Fruit fly (Drosophila melanogaster) whole organism, embryonic: ENCODE measurements around the gene CG3679.
A peak's percentile ranks its signal among the peaks of the same experiment; 100 is the strongest.

Source experiments
- Adf1 ChIP-seq: fragments of 200-800 bp; sonication (Bioruptor generic); IDR thresholded peaks from 2 replicates; pipeline ENCODE4 v1.3.6; 2022; ENCODE audit warnings: missing biosample characterization, missing genetic modification characterization
- Atf-2 ChIP-seq: fragments of 200-800 bp; sonication (Bioruptor generic); optimal IDR thresholded peaks from 2 replicates; lab custom pipeline; 2016; ENCODE audit warnings: missing biosample characterization, missing genetic modification characterization
- Atf3 ChIP-seq: fragments of 200-800 bp; sonication (Bioruptor generic); optimal IDR thresholded peaks from 3 replicates; lab custom pipeline; 2016; ENCODE audit warnings: missing biosample characterization, missing genetic modification characterization
- Awh ChIP-seq: fragments of 200-800 bp; sonication (Bioruptor generic); IDR thresholded peaks from 2 replicates; pipeline ENCODE4, ENCODE4 v1.3.6; 2022; ENCODE audit warnings: missing biosample characterization, missing genetic modification characterization
- BEAF-32 ChIP-seq: fragments of 200-800 bp; sonication (Bioruptor generic); optimal IDR thresholded peaks from 3 replicates; lab custom pipeline; 2017; ENCODE audit warnings: missing biosample characterization, missing genetic modification characterization, mild to moderate bottlenecking, moderate library complexity, missing genetic modification reagents
- C15 ChIP-seq: fragments of 200-800 bp; sonication (Bioruptor generic); IDR thresholded peaks from 3 replicates; pipeline ENCODE4 v1.3.6; 2022; ENCODE audit warnings: missing biosample characterization, missing genetic modification characterization
- CG10462 ChIP-seq: fragments of 200-800 bp; sonication (Bioruptor generic); optimal IDR thresholded peaks from 2 replicates; lab custom pipeline; 2016; ENCODE audit warnings: missing biosample characterization, missing genetic modification characterization
- CG11398 ChIP-seq: fragments of 200-800 bp; sonication (Bioruptor generic); optimal IDR thresholded peaks from 2 replicates; lab custom pipeline; 2016; ENCODE audit warnings: missing biosample characterization, missing genetic modification characterization
- CG1233 ChIP-seq: fragments of 200-800 bp; sonication (Bioruptor generic); optimal IDR thresholded peaks from 4 replicates; lab custom pipeline; 2018; ENCODE audit warnings: missing biosample characterization, mild to moderate bottlenecking, missing genetic modification characterization
- CG12769 ChIP-seq: fragments of 200-800 bp; sonication (Bioruptor generic); optimal IDR thresholded peaks from 2 replicates; lab custom pipeline; 2019; ENCODE audit warnings: missing biosample characterization, mild to moderate bottlenecking, missing genetic modification characterization, moderate library complexity
- CG13775 ChIP-seq: fragments of 200-800 bp; sonication (Bioruptor generic); optimal IDR thresholded peaks from 3 replicates; lab custom pipeline; 2017; ENCODE audit warnings: missing biosample characterization, mild to moderate bottlenecking, missing genetic modification characterization
- CG14860 ChIP-seq: fragments of 200-800 bp; sonication (Bioruptor generic); IDR thresholded peaks from 3 replicates; pipeline ENCODE4 v1.3.6; 2022; ENCODE audit warnings: missing biosample characterization, missing genetic modification characterization; ENCODE audit not compliant: partially characterized antibody
- CG1529 ChIP-seq: fragments of 200-800 bp; sonication (Bioruptor generic); optimal IDR thresholded peaks from 3 replicates; lab custom pipeline; 2018; ENCODE audit warnings: missing biosample characterization, missing genetic modification characterization
- CG15601 ChIP-seq: fragments of 200-800 bp; sonication (Bioruptor generic); optimal IDR thresholded peaks from 3 replicates; lab custom pipeline; 2019; ENCODE audit warnings: missing biosample characterization, mild to moderate bottlenecking, missing genetic modification characterization, moderate library complexity
- CG18476 ChIP-seq: fragments of 200-800 bp; sonication (Bioruptor generic); optimal IDR thresholded peaks from 2 replicates; lab custom pipeline; 2016; ENCODE audit warnings: missing biosample characterization, mild to moderate bottlenecking, missing genetic modification characterization
- CG2116 ChIP-seq: fragments of 200-800 bp; sonication (Bioruptor generic); optimal IDR thresholded peaks from 3 replicates; lab custom pipeline; 2018; ENCODE audit warnings: missing biosample characterization, mild to moderate bottlenecking, missing genetic modification characterization
- CG2199 ChIP-seq: fragments of 200-800 bp; sonication (Bioruptor generic); IDR thresholded peaks from 3 replicates; pipeline ENCODE4 v1.3.6; 2022; ENCODE audit warnings: missing biosample characterization, missing genetic modification characterization
- CG2889 ChIP-seq: fragments of 200-800 bp; sonication (Bioruptor generic); IDR thresholded peaks from 3 replicates; pipeline ENCODE4 v1.3.6; 2022; ENCODE audit warnings: missing biosample characterization, missing genetic modification characterization
- CG31441 ChIP-seq: fragments of 200-800 bp; sonication (Bioruptor generic); IDR thresholded peaks from 2 replicates; pipeline ENCODE4 v1.3.6; 2022; ENCODE audit warnings: missing biosample characterization, missing genetic modification characterization
- CG33557 ChIP-seq: fragments of 200-800 bp; sonication (Bioruptor generic); optimal IDR thresholded peaks from 2 replicates; lab custom pipeline; 2019; ENCODE audit warnings: missing biosample characterization, mild to moderate bottlenecking, missing genetic modification characterization, moderate library complexity
- CG4282 ChIP-seq: fragments of 200-800 bp; sonication (Bioruptor generic); optimal IDR thresholded peaks from 2 replicates; lab custom pipeline; 2016; ENCODE audit warnings: missing biosample characterization, missing genetic modification characterization
- CG7963 ChIP-seq: fragments of 200-800 bp; sonication (Bioruptor generic); IDR thresholded peaks from 3 replicates; pipeline ENCODE4 v1.3.6; 2022; ENCODE audit warnings: missing biosample characterization, missing genetic modification characterization; ENCODE audit not compliant: partially characterized antibody
- CTCF ChIP-seq: fragments of 200-800 bp; sonication (Bioruptor generic); optimal IDR thresholded peaks from 2 replicates; lab custom pipeline; 2017; ENCODE audit warnings: missing biosample characterization, mild to moderate bottlenecking, missing genetic modification characterization, moderate library complexity
- CoRest ChIP-seq: fragments of 200-800 bp; sonication (Bioruptor generic); optimal IDR thresholded peaks from 3 replicates; lab custom pipeline; 2018; ENCODE audit warnings: missing biosample characterization, mild to moderate bottlenecking, missing genetic modification characterization, moderate library complexity
- CrebB ChIP-seq: fragments of 200-800 bp; sonication (Bioruptor generic); optimal IDR thresholded peaks from 3 replicates; lab custom pipeline; 2018; ENCODE audit warnings: missing biosample characterization, mild to moderate bottlenecking, missing genetic modification characterization
- Dip3 ChIP-seq: fragments of 200-800 bp; sonication (Bioruptor generic); optimal IDR thresholded peaks from 3 replicates; lab custom pipeline; 2016; ENCODE audit warnings: missing biosample characterization, missing genetic modification characterization
- Doc3 ChIP-seq: fragments of 200-800 bp; sonication (Bioruptor generic); IDR thresholded peaks from 3 replicates; pipeline ENCODE4 v1.3.6; 2022; ENCODE audit warnings: missing biosample characterization, missing genetic modification characterization; ENCODE audit not compliant: partially characterized antibody
- Dref ChIP-seq: fragments of 200-800 bp; sonication (Bioruptor generic); IDR thresholded peaks from 2 replicates; pipeline ENCODE4 v1.3.6; 2022; ENCODE audit warnings: missing biosample characterization, missing genetic modification characterization
- Ets65A ChIP-seq: fragments of 200-800 bp; sonication (Bioruptor generic); peaks from one replicate; lab custom pipeline; 2016; ENCODE audit warnings: missing biosample characterization, missing genetic modification characterization
- HLH4C ChIP-seq: fragments of 200-800 bp; sonication (Bioruptor generic); IDR thresholded peaks from 3 replicates; pipeline ENCODE4 v1.3.6; 2022; ENCODE audit warnings: missing biosample characterization, missing genetic modification characterization; ENCODE audit not compliant: partially characterized antibody
- Mad ChIP-seq: fragments of 200-800 bp; sonication (Bioruptor generic); optimal IDR thresholded peaks from 2 replicates; lab custom pipeline; 2016; ENCODE audit warnings: missing biosample characterization, missing genetic modification characterization
- NFAT ChIP-seq: fragments of 200-800 bp; sonication (Bioruptor generic); IDR thresholded peaks from 2 replicates; pipeline ENCODE4 v1.3.6; 2022; ENCODE audit warnings: missing biosample characterization, missing genetic modification characterization
- Optix ChIP-seq: fragments of 200-800 bp; sonication (Bioruptor generic); IDR thresholded peaks from 3 replicates; pipeline ENCODE4 v1.3.6; 2022; ENCODE audit warnings: missing biosample characterization, missing genetic modification characterization
- Rfx ChIP-seq: fragments of 200-800 bp; sonication (Bioruptor generic); IDR thresholded peaks from 2 replicates; pipeline ENCODE4 v1.3.6; 2022; ENCODE audit warnings: missing biosample characterization, missing genetic modification characterization
- Sry-β ChIP-seq: fragments of 200-800 bp; sonication (Bioruptor generic); optimal IDR thresholded peaks from 2 replicates; lab custom pipeline; 2018; ENCODE audit warnings: missing biosample characterization, mild to moderate bottlenecking, missing genetic modification characterization, moderate library complexity
- Tbp ChIP-seq: fragments of >200 bp; optimal IDR thresholded peaks from 2 replicates; lab custom pipeline; 2018; ENCODE audit warnings: missing biosample characterization, missing genetic modification characterization
- YL-1 ChIP-seq: fragments of 200-800 bp; sonication (Bioruptor generic); optimal IDR thresholded peaks from 3 replicates; lab custom pipeline; 2017; ENCODE audit warnings: missing biosample characterization, mild to moderate bottlenecking, missing genetic modification characterization
- bcd ChIP-seq: fragments of 200-800 bp; sonication (Bioruptor generic); optimal IDR thresholded peaks from 2 replicates; lab custom pipeline; 2017; ENCODE audit warnings: missing biosample characterization, mild to moderate bottlenecking, missing genetic modification characterization
- cg ChIP-seq: fragments of 200-800 bp; sonication (Bioruptor generic); optimal IDR thresholded peaks from 3 replicates; lab custom pipeline; 2019; ENCODE audit warnings: missing biosample characterization, mild to moderate bottlenecking, missing genetic modification characterization, moderate library complexity
- crp ChIP-seq, 2 experiments: fragments of 200-800 bp; sonication (Bioruptor generic); optimal IDR thresholded peaks; 2 replicates in 1 of 2; 3 replicates in 1 of 2; lab custom pipeline; 2017; ENCODE audit warnings: missing biosample characterization in 2 of 2, missing genetic modification characterization in 2 of 2, mild to moderate bottlenecking in 1 of 2, moderate library complexity in 1 of 2
- dm ChIP-seq: fragments of 200-800 bp; sonication (Bioruptor generic); optimal IDR thresholded peaks from 3 replicates; lab custom pipeline; 2016; ENCODE audit warnings: missing biosample characterization, missing genetic modification characterization
- eyg ChIP-seq: fragments of 200-800 bp; sonication (Bioruptor generic); optimal IDR thresholded peaks from 3 replicates; lab custom pipeline; 2016; ENCODE audit warnings: missing biosample characterization, missing genetic modification characterization
- fru ChIP-seq: fragments of >200 bp; optimal IDR thresholded peaks from 2 replicates; lab custom pipeline; 2017
- ham ChIP-seq: fragments of 200-800 bp; sonication (Bioruptor generic); IDR thresholded peaks from 2 replicates; pipeline ENCODE4 v1.3.6; 2022; ENCODE audit warnings: missing biosample characterization, missing genetic modification characterization
- insv ChIP-seq, 2 experiments: fragments of 200-800 bp; sonication (Bioruptor generic); optimal IDR thresholded peaks; 3 replicates each; lab custom pipeline; 2016 to 2018; ENCODE audit warnings: missing biosample characterization in 2 of 2, missing genetic modification characterization in 2 of 2
- inv ChIP-seq: fragments of 200-800 bp; sonication (Bioruptor generic); IDR thresholded peaks from 2 replicates; pipeline ENCODE4 v1.3.6; 2022; ENCODE audit warnings: missing biosample characterization, missing genetic modification characterization; ENCODE audit not compliant: partially characterized antibody
- schlank ChIP-seq: fragments of 200-800 bp; sonication (Bioruptor generic); optimal IDR thresholded peaks from 2 replicates; lab custom pipeline; 2018; ENCODE audit warnings: missing biosample characterization, mild to moderate bottlenecking, missing genetic modification characterization
- slou ChIP-seq: fragments of 200-800 bp; sonication (Bioruptor generic); optimal IDR thresholded peaks from 3 replicates; lab custom pipeline; 2016; ENCODE audit warnings: missing biosample characterization, missing genetic modification characterization
- stwl ChIP-seq: fragments of 200-800 bp; sonication (Bioruptor generic); optimal IDR thresholded peaks from 3 replicates; lab custom pipeline; 2018; ENCODE audit warnings: missing biosample characterization, mild to moderate bottlenecking, missing genetic modification characterization, moderate library complexity
- sug ChIP-seq: fragments of 200-800 bp; optimal IDR thresholded peaks from 2 replicates; lab custom pipeline; 2019; ENCODE audit warnings: missing biosample characterization, mild to moderate bottlenecking, missing genetic modification characterization, moderate library complexity
- tio ChIP-seq: fragments of 200-800 bp; sonication (Bioruptor generic); optimal IDR thresholded peaks from 2 replicates; lab custom pipeline; 2017; ENCODE audit warnings: missing biosample characterization, missing genetic modification characterization, inconsistent platforms
- vvl ChIP-seq: fragments of 200-800 bp; sonication (Bioruptor generic); IDR thresholded peaks from 2 replicates; pipeline ENCODE4 v1.3.6; 2022; ENCODE audit warnings: missing biosample characterization, missing genetic modification characterization
- wdn ChIP-seq: fragments of 200-800 bp; sonication (Bioruptor generic); IDR thresholded peaks from 2 replicates; pipeline ENCODE4 v1.3.6; 2022; ENCODE audit warnings: missing biosample characterization, missing genetic modification characterization

The CG3679 gene

DNA sequence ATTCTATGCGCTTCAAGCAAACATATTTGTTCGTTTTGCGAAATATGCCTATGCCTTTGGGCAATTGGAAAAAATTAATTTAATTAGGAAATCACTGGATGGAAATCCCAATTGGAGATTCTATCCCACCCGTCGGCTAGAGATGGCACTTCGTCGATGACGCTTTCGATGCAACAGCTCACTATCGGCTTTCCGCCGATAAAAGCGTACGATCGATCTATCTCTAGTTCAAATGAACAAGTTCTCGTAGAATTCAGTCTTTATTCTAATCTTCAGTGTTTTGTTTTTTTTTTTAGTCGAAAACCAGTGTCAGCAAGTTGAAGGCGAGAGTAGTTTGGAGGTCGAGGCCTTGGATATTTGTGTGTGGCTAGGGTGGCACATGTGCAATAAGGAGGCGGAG is 19.4 kb downstream of the CG3679 start, which contains the start of the genes CG9917 and CG32579 (continued):
- TF ChIP-seq Dref, result peak; percentile 92
- peak; percentile 70 for TF ChIP-seq stwl (tag; lab: Kevin White, UChicago)
- no peak for TF ChIP-seq CG33557 (GFP tag; lab: Kevin White, UChicago)
- TF ChIP-seq Sry-β, result no peak
- no peak for TF ChIP-seq CG15601 (tag; lab: Kevin White, UChicago)
- TF ChIP-seq Atf-2 (GFP tag; lab: Kevin White, UChicago), result no peak
- TF ChIP-seq cg, result no peak
- no peak for TF ChIP-seq ham (GFP tag; lab: Robert Waterston, UW)
- TF ChIP-seq YL-1 (GFP tag; lab: Kevin White, UChicago), result peak; percentile 19
- TF ChIP-seq Atf3 (GFP tag; lab: Kevin White, UChicago), result no peak
- no peak for TF ChIP-seq CG4282 (GFP tag; lab: Kevin White, UChicago)
- no peak for TF ChIP-seq CrebB (tag; lab: Kevin White, UChicago)
- no peak for TF ChIP-seq CG31441 (GFP tag; lab: Robert Waterston, UW)
- no peak for TF ChIP-seq wdn (GFP tag; lab: Robert Waterston, UW)
- TF ChIP-seq CG2116 (GFP tag; lab: Kevin White, UChicago), result peak; percentile 96
- TF ChIP-seq slou, result no peak
- TF ChIP-seq NFAT (GFP tag; lab: Robert Waterston, UW), result peak; percentile 34; the same call in 1 of the 2 replicates
- no peak for TF ChIP-seq dm
- no peak for TF ChIP-seq Mad (GFP tag; lab: Kevin White, UChicago)
- peak; percentile 76 for TF ChIP-seq BEAF-32 (GFP tag; lab: Kevin White, UChicago)
- TF ChIP-seq CG12769, result peak; percentile 45
- TF ChIP-seq fru (lab: Kevin White, UChicago), result no peak
- TF ChIP-seq CG14860 (GFP tag; lab: Robert Waterston, UW), result peak; percentile 68; the same call in 2 of the 3 replicates
- peak; percentile 10 for TF ChIP-seq CoRest
- no peak for TF ChIP-seq CG18476 (GFP tag; lab: Kevin White, UChicago)
- no peak for TF ChIP-seq CG2889 (GFP tag; lab: Robert Waterston, UW)
- no peak for TF ChIP-seq bcd (GFP tag; lab: Kevin White, UChicago)
- no peak for TF ChIP-seq CG2199
- no peak for TF ChIP-seq CTCF (GFP tag; lab: Kevin White, UChicago)
- TF ChIP-seq vvl (GFP tag; lab: Robert Waterston, UW), result peak; percentile 47; the same call in 1 of the 2 replicates
- TF ChIP-seq CG1233, result no peak
- TF ChIP-seq CG11398 (GFP tag; lab: Kevin White, UChicago), result no peak
- TF ChIP-seq Ets65A (GFP tag; lab: Kevin White, UChicago), result no peak
- no peak for TF ChIP-seq crp (GFP tag; optimal IDR thresholded peaks at IDR 0.05; lab: Kevin White, UChicago)
- TF ChIP-seq CG7963, result peak; percentile 79
- peak; percentile 15; the same call in 1 of the 2 replicates for TF ChIP-seq Adf1 (GFP tag; lab: Robert Waterston, UW)
- TF ChIP-seq Doc3 (GFP tag; lab: Robert Waterston, UW), result peak; percentile 63
- TF ChIP-seq C15 (GFP tag; lab: Robert Waterston, UW), result no peak
- peak; percentile 82 for TF ChIP-seq HLH4C (GFP tag; lab: Robert Waterston, UW)
- TF ChIP-seq Rfx (GFP tag; lab: Robert Waterston, UW), result peak; percentile 38; the same call in 1 of the 2 replicates
- TF ChIP-seq Dip3, result no peak
- no peak for TF ChIP-seq Optix (GFP tag; lab: Robert Waterston, UW)
- TF ChIP-seq CG10462 (GFP tag; lab: Kevin White, UChicago), result no peak
- TF ChIP-seq eyg (GFP tag; lab: Kevin White, UChicago), result no peak
- peak; percentile 7 for TF ChIP-seq sug (tag; lab: Kevin White, UChicago)
- TF ChIP-seq Tbp (GFP tag; lab: Kevin White, UChicago), result no peak
- no peak for TF ChIP-seq CG13775
- no peak for TF ChIP-seq schlank (tag; lab: Kevin White, UChicago)
- TF ChIP-seq inv (GFP tag; lab: Robert Waterston, UW), result peak; percentile 66
- no peak for TF ChIP-seq Awh (GFP tag; lab: Robert Waterston, UW)
- TF ChIP-seq insv (GFP tag; optimal IDR thresholded peaks at IDR 0.05; lab: Kevin White, UChicago), result peak; percentile 86 to 97
- no peak for TF ChIP-seq CG1529 (GFP tag; lab: Kevin White, UChicago)
- TF ChIP-seq tio (GFP tag; lab: Kevin White, UChicago), result no peak
